Fruit fly (Drosophila melanogaster) whole organism, embryonic: ENCODE measurements around the gene CG5731.

Experiments
- Abd-B ChIP-seq: fragments of 200-800 bp; sonication (Bioruptor generic); optimal IDR thresholded peaks from 2 replicates; lab custom pipeline; 2018; ENCODE audit warnings: missing biosample characterization, mild to moderate bottlenecking, missing genetic modification characterization, moderate library complexity
- Asciz ChIP-seq: fragments of 200-800 bp; sonication (Bioruptor generic); optimal IDR thresholded peaks from 2 replicates; lab custom pipeline; 2017; ENCODE audit warnings: missing biosample characterization, mild to moderate bottlenecking, missing genetic modification characterization, missing genetic modification reagents
- Atf3 ChIP-seq: fragments of 200-800 bp; sonication (Bioruptor generic); optimal IDR thresholded peaks from 3 replicates; lab custom pipeline; 2016; ENCODE audit warnings: missing biosample characterization, missing genetic modification characterization
- CG10462 ChIP-seq: fragments of 200-800 bp; sonication (Bioruptor generic); optimal IDR thresholded peaks from 2 replicates; lab custom pipeline; 2016; ENCODE audit warnings: missing biosample characterization, missing genetic modification characterization
- CG10959 ChIP-seq: fragments of 200-800 bp; sonication (Bioruptor generic); IDR thresholded peaks from 2 replicates; pipeline ENCODE4 v1.3.6; 2022; ENCODE audit warnings: missing biosample characterization, missing genetic modification characterization
- CG11456 ChIP-seq: fragments of 200-800 bp; sonication (Bioruptor generic); IDR thresholded peaks from 3 replicates; pipeline ENCODE4 v1.3.6; 2022; ENCODE audit warnings: missing biosample characterization, missing genetic modification characterization
- CG12391 ChIP-seq: fragments of 200-800 bp; sonication (Bioruptor generic); optimal IDR thresholded peaks from 3 replicates; lab custom pipeline; 2018; ENCODE audit warnings: missing biosample characterization, mild to moderate bottlenecking, missing genetic modification characterization, moderate library complexity
- CG14860 ChIP-seq: fragments of 200-800 bp; sonication (Bioruptor generic); IDR thresholded peaks from 3 replicates; pipeline ENCODE4 v1.3.6; 2022; ENCODE audit warnings: missing biosample characterization, missing genetic modification characterization; ENCODE audit not compliant: partially characterized antibody
- CG15514 ChIP-seq: fragments of 200-800 bp; sonication (Bioruptor generic); optimal IDR thresholded peaks from 3 replicates; lab custom pipeline; 2017; ENCODE audit warnings: missing biosample characterization, missing genetic modification characterization, mild to moderate bottlenecking, moderate library complexity, missing genetic modification reagents
- CG17328 ChIP-seq: fragments of 200-800 bp; sonication (Bioruptor generic); IDR thresholded peaks from 2 replicates; pipeline ENCODE4 v1.3.6; 2022; ENCODE audit warnings: missing biosample characterization, missing genetic modification characterization
- CG17612 ChIP-seq: fragments of 200-800 bp; sonication (Bioruptor generic); IDR thresholded peaks from 2 replicates; pipeline ENCODE4 v1.3.6; 2022; ENCODE audit warnings: missing biosample characterization, missing genetic modification characterization
- CG2889 ChIP-seq: fragments of 200-800 bp; sonication (Bioruptor generic); IDR thresholded peaks from 3 replicates; pipeline ENCODE4 v1.3.6; 2022; ENCODE audit warnings: missing biosample characterization, missing genetic modification characterization
- CG30431 ChIP-seq: fragments of 200-800 bp; sonication (Bioruptor generic); optimal IDR thresholded peaks from 2 replicates; lab custom pipeline; 2017; ENCODE audit warnings: missing biosample characterization, missing genetic modification characterization
- CG31224 ChIP-seq: fragments of 200-800 bp; sonication (Bioruptor generic); IDR thresholded peaks from 2 replicates; pipeline ENCODE4 v1.3.6; 2022; ENCODE audit warnings: missing biosample characterization, missing genetic modification characterization
- CG3281 ChIP-seq: fragments of 200-800 bp; sonication (Bioruptor generic); optimal IDR thresholded peaks from 3 replicates; lab custom pipeline; 2017; ENCODE audit warnings: missing biosample characterization, mild to moderate bottlenecking, missing genetic modification characterization
- CG34376 ChIP-seq: fragments of 200-800 bp; sonication (Bioruptor generic); optimal IDR thresholded peaks from 2 replicates; lab custom pipeline; 2018; ENCODE audit warnings: missing biosample characterization, mild to moderate bottlenecking, missing genetic modification characterization
- CG3838 ChIP-seq: fragments of 200-800 bp; sonication (Bioruptor generic); optimal IDR thresholded peaks from 3 replicates; lab custom pipeline; 2016; ENCODE audit warnings: missing biosample characterization, missing genetic modification characterization
- CG4424 ChIP-seq: fragments of 200-800 bp; sonication (Bioruptor generic); optimal IDR thresholded peaks from 3 replicates; lab custom pipeline; 2016; ENCODE audit warnings: missing biosample characterization, missing genetic modification characterization
- CG6689 ChIP-seq: fragments of 200-800 bp; sonication (Bioruptor generic); IDR thresholded peaks from 2 replicates; pipeline ENCODE4 v1.3.6; 2022; ENCODE audit warnings: missing biosample characterization, missing genetic modification characterization
- CG7556 ChIP-seq: fragments of 200-800 bp; sonication (Bioruptor generic); optimal IDR thresholded peaks from 2 replicates; lab custom pipeline; 2017; ENCODE audit warnings: missing biosample characterization, mild to moderate bottlenecking, missing genetic modification characterization
- CG8089 ChIP-seq: fragments of 200-800 bp; sonication (Bioruptor generic); optimal IDR thresholded peaks from 3 replicates; lab custom pipeline; 2016; ENCODE audit warnings: missing biosample characterization, missing genetic modification characterization
- CG8765 ChIP-seq: fragments of 200-800 bp; sonication (Bioruptor generic); IDR thresholded peaks from 2 replicates; pipeline ENCODE4 v1.3.6; 2022; ENCODE audit warnings: missing biosample characterization, missing genetic modification characterization
- CHES-1-like ChIP-seq: fragments of 200-800 bp; sonication (Bioruptor generic); optimal IDR thresholded peaks from 2 replicates; lab custom pipeline; 2016; ENCODE audit warnings: missing biosample characterization, missing genetic modification characterization
- CrebB ChIP-seq: fragments of 200-800 bp; sonication (Bioruptor generic); optimal IDR thresholded peaks from 3 replicates; lab custom pipeline; 2018; ENCODE audit warnings: missing biosample characterization, mild to moderate bottlenecking, missing genetic modification characterization
- Dp ChIP-seq: fragments of 200-800 bp; sonication (Bioruptor generic); optimal IDR thresholded peaks from 2 replicates; lab custom pipeline; 2018; ENCODE audit warnings: missing biosample characterization, mild to moderate bottlenecking, missing genetic modification characterization, moderate library complexity
- Ets97D ChIP-seq: fragments of 200-800 bp; sonication (Bioruptor generic); optimal IDR thresholded peaks from 3 replicates; lab custom pipeline; 2016; ENCODE audit warnings: missing biosample characterization, missing genetic modification characterization
- Gug ChIP-seq: fragments of 200-800 bp; sonication (Bioruptor generic); IDR thresholded peaks from 4 replicates; pipeline ENCODE4 v1.3.6; 2022; ENCODE audit warnings: missing biosample characterization, missing genetic modification characterization
- Pdp1 ChIP-seq, 2 experiments: fragments of 200-800 bp; sonication (Bioruptor generic); optimal IDR thresholded peaks; 3 replicates each; lab custom pipeline; 2016; ENCODE audit warnings: missing biosample characterization in 2 of 2, missing genetic modification characterization in 2 of 2, mild to moderate bottlenecking in 1 of 2, moderate library complexity in 1 of 2
- Ravus ChIP-seq: fragments of 200-800 bp; sonication (Bioruptor generic); IDR thresholded peaks from 2 replicates; pipeline ENCODE4 v1.3.6; 2022; ENCODE audit warnings: missing biosample characterization, missing genetic modification characterization
- Sox102F ChIP-seq: fragments of 200-800 bp; sonication (Bioruptor generic); optimal IDR thresholded peaks from 2 replicates; lab custom pipeline; 2018; ENCODE audit warnings: missing biosample characterization, mild to moderate bottlenecking, missing genetic modification characterization, moderate library complexity
- Stat92E ChIP-seq, 3 experiments: fragments of >200 bp in 2 of 3; fragments of 200-800 bp in 1 of 3; sonication (Bioruptor generic) in 1 of 3; optimal IDR thresholded peaks; 2 replicates each; lab custom pipeline; 2017 to 2019; ENCODE audit warnings: missing biosample characterization in 3 of 3, missing genetic modification characterization in 3 of 3, mild to moderate bottlenecking in 1 of 3, moderate library complexity in 1 of 3
- Vsx1 ChIP-seq: fragments of 200-800 bp; sonication (Bioruptor generic); optimal IDR thresholded peaks from 2 replicates; lab custom pipeline; 2017; ENCODE audit warnings: missing biosample characterization, mild to moderate bottlenecking, missing genetic modification characterization, missing genetic modification reagents
- bbx ChIP-seq: fragments of 200-800 bp; sonication (Bioruptor generic); IDR thresholded peaks from 2 replicates; pipeline ENCODE4 v1.3.6; 2022; ENCODE audit warnings: missing biosample characterization, missing genetic modification characterization; ENCODE audit not compliant: partially characterized antibody
- cad ChIP-seq: fragments of >200 bp; optimal IDR thresholded peaks from 2 replicates; lab custom pipeline; 2017; ENCODE audit warnings: missing biosample characterization, missing genetic modification characterization
- chn ChIP-seq: fragments of 200-800 bp; sonication (Bioruptor generic); optimal IDR thresholded peaks from 2 replicates; lab custom pipeline; 2016; ENCODE audit warnings: missing biosample characterization, missing genetic modification characterization
- cwo ChIP-seq: fragments of 200-800 bp; sonication (Bioruptor generic); optimal IDR thresholded peaks from 3 replicates; lab custom pipeline; 2017; ENCODE audit warnings: missing biosample characterization, missing genetic modification characterization, mild to moderate bottlenecking, moderate library complexity, missing genetic modification reagents
- esg ChIP-seq: fragments of 200-800 bp; sonication (Bioruptor generic); conservative IDR thresholded peaks from 2 replicates; pipeline ENCODE4 v1.3.6; 2022; ENCODE audit warnings: missing biosample characterization, missing genetic modification characterization
- eve ChIP-seq, 2 experiments: fragments of >200 bp; optimal IDR thresholded peaks; 2 replicates each; lab custom pipeline; 2017; ENCODE audit warnings: missing biosample characterization in 2 of 2, missing genetic modification characterization in 2 of 2
- fd102C ChIP-seq: fragments of 200-800 bp; sonication (Bioruptor generic); optimal IDR thresholded peaks from 2 replicates; lab custom pipeline; 2018; ENCODE audit warnings: missing biosample characterization, mild to moderate bottlenecking, missing genetic modification characterization, moderate library complexity
- ftz-f1 ChIP-seq: fragments of 200-800 bp; sonication (Bioruptor generic); optimal IDR thresholded peaks from 2 replicates; lab custom pipeline; 2016; ENCODE audit warnings: missing biosample characterization, missing genetic modification characterization
- gcm2 ChIP-seq: fragments of 200-800 bp; sonication (Bioruptor generic); optimal IDR thresholded peaks from 2 replicates; lab custom pipeline; 2016; ENCODE audit warnings: missing biosample characterization, missing genetic modification characterization
- her ChIP-seq: fragments of 200-800 bp; sonication (Bioruptor generic); optimal IDR thresholded peaks from 2 replicates; lab custom pipeline; 2016; ENCODE audit warnings: missing biosample characterization, missing genetic modification characterization
- ro ChIP-seq: fragments of 200-800 bp; sonication (Bioruptor generic); IDR thresholded peaks from 2 replicates; pipeline ENCODE4 v1.3.6; 2022; ENCODE audit warnings: missing biosample characterization, missing genetic modification characterization
- sc ChIP-seq, 3 experiments: fragments of >200 bp in 2 of 3; fragments of 200-800 bp in 1 of 3; sonication (Bioruptor generic) in 1 of 3; optimal IDR thresholded peaks; 2 replicates in 2 of 3; 3 replicates in 1 of 3; lab custom pipeline; 2017; ENCODE audit warnings: mild to moderate bottlenecking in 1 of 3, missing biosample characterization in 1 of 3, missing genetic modification characterization in 1 of 3, missing genetic modification reagents in 1 of 3
- sd ChIP-seq: fragments of 200-800 bp; sonication (Bioruptor generic); optimal IDR thresholded peaks from 3 replicates; lab custom pipeline; 2018; ENCODE audit warnings: missing biosample characterization, mild to moderate bottlenecking, missing genetic modification characterization, moderate library complexity
- sna ChIP-seq: fragments of 200-800 bp; sonication (Bioruptor generic); IDR thresholded peaks from 2 replicates; pipeline ENCODE4 v1.3.6; 2022; ENCODE audit warnings: missing biosample characterization, missing genetic modification characterization; ENCODE audit not compliant: partially characterized antibody
- ssp ChIP-seq: fragments of 200-800 bp; sonication (Bioruptor generic); IDR thresholded peaks from 2 replicates; pipeline ENCODE4 v1.3.6; 2022; ENCODE audit warnings: missing biosample characterization, missing genetic modification characterization
- tll ChIP-seq, 2 experiments: fragments of 200-800 bp in 1 of 2; fragments of >200 bp in 1 of 2; sonication (Bioruptor generic) in 1 of 2; optimal IDR thresholded peaks; 2 replicates each; lab custom pipeline; 2017 to 2019; ENCODE audit warnings: missing biosample characterization in 2 of 2, missing genetic modification characterization in 2 of 2, mild to moderate bottlenecking in 1 of 2, moderate library complexity in 1 of 2
- unc-4 ChIP-seq: fragments of 200-800 bp; sonication (Bioruptor generic); IDR thresholded peaks from 2 replicates; pipeline ENCODE4 v1.3.6; 2022; ENCODE audit warnings: missing biosample characterization, missing genetic modification characterization; ENCODE audit not compliant: partially characterized antibody

CG5731 gene

dm6 chr2L:10200847-10201246, 8.7 kb downstream of the CG5731 start, which contains the start of the genes Ripalpha and RpL7 (continued):
- TF ChIP-seq cwo (GFP tag; lab: Kevin White, UChicago) (peak; percentile 93), CG31224 (GFP tag; lab: Robert Waterston, UW) (peak; percentile 93), Vsx1 (GFP tag; lab: Kevin White, UChicago) (peak; percentile 98), Ets97D (GFP tag; lab: Kevin White, UChicago) (peak; percentile 100), sna (GFP tag; lab: Robert Waterston, UW) (peak; percentile 75), CG6689 (GFP tag; lab: Robert Waterston, UW) (peak; percentile 88), Dp (GFP tag; lab: Kevin White, UChicago) (peak; percentile 78), CG17328 (GFP tag; lab: Robert Waterston, UW) (peak; percentile 98), gcm2 (GFP tag; lab: Kevin White, UChicago) (peak; percentile 98), Abd-B (GFP tag; lab: Kevin White, UChicago) (peak; percentile 68), Stat92E (GFP tag; optimal IDR thresholded peaks at IDR 0.05; lab: Kevin White, UChicago) (peak in 1 of 3 experiments; percentile 58), fd102C (peak; percentile 97), Ravus (GFP tag; lab: Robert Waterston, UW) (peak; percentile 82), Sox102F (GFP tag; lab: Kevin White, UChicago) (peak; percentile 87), CG8089 (peak; percentile 98), CG3281 (GFP tag; lab: Kevin White, UChicago) (peak; percentile 98), tll (GFP tag; optimal IDR thresholded peaks at IDR 0.05; lab: Kevin White, UChicago) (peak in 1 of 2 experiments; percentile 72), CG4424 (GFP tag; lab: Kevin White, UChicago) (peak; percentile 97), CG3838 (peak; percentile 94), Atf3 (GFP tag; lab: Kevin White, UChicago) (peak; percentile 97), CG34376 (GFP tag; lab: Kevin White, UChicago) (peak; percentile 99), CG10959 (GFP tag; lab: Robert Waterston, UW) (peak; percentile 93), CG15514 (GFP tag; lab: Kevin White, UChicago) (peak; percentile 97), her (GFP tag; lab: Kevin White, UChicago) (peak; percentile 97), esg (GFP tag; lab: Robert Waterston, UW) (peak; percentile 63), Asciz (GFP tag; lab: Kevin White, UChicago) (peak; percentile 96), ssp (peak; percentile 88), Pdp1 (GFP tag; optimal IDR thresholded peaks at IDR 0.05; lab: Kevin White, UChicago) (peak; percentile 96 to 97), CG10462 (GFP tag; lab: Kevin White, UChicago) (peak; percentile 94), sc (optimal IDR thresholded peaks at IDR 0.05; lab: Kevin White, UChicago) (no peak), sc (GFP tag; optimal IDR thresholded peaks at IDR 0.05; lab: Kevin White, UChicago) (peak; percentile 96), unc-4 (peak; percentile 90), CHES-1-like (GFP tag; lab: Kevin White, UChicago) (peak; percentile 99), bbx (GFP tag; lab: Robert Waterston, UW) (peak; percentile 94), ftz-f1 (GFP tag; lab: Kevin White, UChicago) (peak; percentile 97), sd (tag; lab: Kevin White, UChicago) (peak; percentile 81), CG8765 (GFP tag; lab: Robert Waterston, UW) (peak; percentile 88), CG14860 (GFP tag; lab: Robert Waterston, UW) (peak; percentile 75), CG11456 (GFP tag; lab: Robert Waterston, UW) (peak; percentile 99), ro (GFP tag; lab: Robert Waterston, UW) (peak; percentile 88), CG30431 (GFP tag; lab: Kevin White, UChicago) (peak; percentile 97), Gug (GFP tag; lab: Robert Waterston, UW) (peak; percentile 88; the same call in 3 of the 4 replicates), CrebB (tag; lab: Kevin White, UChicago) (peak; percentile 98), chn (peak; percentile 97), CG7556 (GFP tag; lab: Kevin White, UChicago) (peak; percentile 93), CG17612 (GFP tag; lab: Robert Waterston, UW) (peak; percentile 94), cad (no peak), CG2889 (peak; percentile 87), CG12391 (tag; lab: Kevin White, UChicago) (peak; percentile 97), eve (GFP tag; optimal IDR thresholded peaks at IDR 0.05; lab: Kevin White, UChicago) (no peak)
